2 worm cellular contexts compared by ENCODE assay signal in genomic region chrIV:9651234-9651633, ce11.
TF ChIP-seq lines count a peak whose summit lies in the region.

Gene chca-1 (plus strand): TSS chrIV:9651394.

TF ChIP-seq in whole organism, L2 larva, 48 proteins besides CTCF, POLR2A, EP300 and RAD21 (continued from another document):
- TF ChIP-seq fos-1 (tag; optimal IDR thresholded peaks at IDR 0.05; lab: Kevin White, UChicago), result peak; percentile 93

TF ChIP-seq in whole organism, L4 larva, 104 proteins besides CTCF, POLR2A, EP300 and RAD21 (continued from another document):
- TF ChIP-seq ceh-20 (GFP tag; IDR thresholded peaks at IDR 0.05; lab: Robert Waterston, UW) (0 out of 2 replicates have a peak, but pooled peaks have one; percentile 31), dve-1 (tag; optimal IDR thresholded peaks at IDR 0.05; lab: Kevin White, UChicago; ENCODE audit: insufficient read depth) (peak; percentile 90), unc-62 (GFP tag; optimal IDR thresholded peaks at IDR 0.05 in 1 of 2; lab: Kevin White, UChicago) (peak in 1 of 2 experiments; percentile 44), unc-62 (tag; optimal IDR thresholded peaks at IDR 0.05; lab: Kevin White, UChicago) (no peak), daf-16 (GFP tag; optimal IDR thresholded peaks at IDR 0.05; lab: Kevin White, UChicago) (no peak), daf-16 (tag; optimal IDR thresholded peaks at IDR 0.05; lab: Kevin White, UChicago) (peak; percentile 96), Y75B8A.6 (GFP tag; IDR thresholded peaks at IDR 0.05; lab: Robert Waterston, UW) (no peak), nhr-10 (tag; optimal IDR thresholded peaks at IDR 0.05; lab: Kevin White, UChicago) (peak; percentile 22), hlh-30 (tag; optimal IDR thresholded peaks at IDR 0.05; lab: Kevin White, UChicago; ENCODE audit: insufficient read depth) (peak; percentile 14), F10B5.3 (tag; optimal IDR thresholded peaks at IDR 0.05; lab: Kevin White, UChicago) (no peak), lsy-2 (tag; optimal IDR thresholded peaks at IDR 0.05; lab: Kevin White, UChicago) (peak in 1 of 2 experiments; percentile 72), hif-1 (tag; optimal IDR thresholded peaks at IDR 0.05; lab: Kevin White, UChicago) (peak in 1 of 2 experiments; percentile 29)
